Fruit fly (Drosophila melanogaster) whole organism, prepupa: ENCODE results near the gene CG31921.

ENCODE experiments used
- Blimp-1 ChIP-seq: fragments of 200-800 bp; sonication (Bioruptor generic); optimal IDR thresholded peaks from 3 replicates; lab custom pipeline; 2017; ENCODE audit warnings: missing biosample characterization, missing genetic modification characterization, mild to moderate bottlenecking, moderate library complexity, missing genetic modification reagents
- CG10631 ChIP-seq: fragments of 200-800 bp; sonication (Bioruptor generic); optimal IDR thresholded peaks from 2 replicates; lab custom pipeline; 2016; ENCODE audit warnings: missing biosample characterization, missing genetic modification characterization
- CG10669 ChIP-seq: fragments of 200-800 bp; sonication (Bioruptor generic); optimal IDR thresholded peaks from 3 replicates; lab custom pipeline; 2018; ENCODE audit warnings: missing biosample characterization, mild to moderate bottlenecking, missing genetic modification characterization, moderate library complexity
- CG11294 ChIP-seq: fragments of 200-800 bp; sonication (Bioruptor generic); IDR thresholded peaks from 2 replicates; pipeline ENCODE4 v1.3.6; 2022; ENCODE audit warnings: missing biosample characterization, missing genetic modification characterization
- CG11762 ChIP-seq: fragments of 200-800 bp; sonication (Bioruptor generic); optimal IDR thresholded peaks from 3 replicates; lab custom pipeline; 2016; ENCODE audit warnings: missing biosample characterization, missing genetic modification characterization; ENCODE audit not compliant: insufficient read depth
- CG11902 ChIP-seq: fragments of 200-800 bp; sonication (Bioruptor generic); optimal IDR thresholded peaks from 3 replicates; lab custom pipeline; 2016; ENCODE audit warnings: missing biosample characterization, missing genetic modification characterization
- CG15336 ChIP-seq: fragments of 200-800 bp; sonication (Bioruptor generic); IDR thresholded peaks from 2 replicates; pipeline ENCODE4 v1.3.6; 2022; ENCODE audit warnings: missing biosample characterization, missing genetic modification characterization
- CG1621 ChIP-seq: fragments of 200-800 bp; sonication (Bioruptor generic); optimal IDR thresholded peaks from 3 replicates; lab custom pipeline; 2018; ENCODE audit warnings: missing biosample characterization, mild to moderate bottlenecking, missing genetic modification characterization
- CG16779 ChIP-seq: fragments of 200-800 bp; sonication (Bioruptor generic); optimal IDR thresholded peaks from 3 replicates; lab custom pipeline; 2017; ENCODE audit warnings: missing biosample characterization, mild to moderate bottlenecking, missing genetic modification characterization
- CG3032 ChIP-seq: fragments of 200-800 bp; optimal IDR thresholded peaks from 2 replicates; lab custom pipeline; 2019; ENCODE audit warnings: missing biosample characterization, mild to moderate bottlenecking, missing genetic modification characterization, moderate library complexity
- CG32006 ChIP-seq: fragments of 200-800 bp; sonication (Bioruptor generic); optimal IDR thresholded peaks from 3 replicates; lab custom pipeline; 2017; ENCODE audit warnings: missing biosample characterization, mild to moderate bottlenecking, missing genetic modification characterization
- CG34406 ChIP-seq: fragments of 200-800 bp; sonication (Bioruptor generic); optimal IDR thresholded peaks from 3 replicates; lab custom pipeline; 2016; ENCODE audit warnings: missing biosample characterization, missing genetic modification characterization
- CG3919 ChIP-seq: fragments of 200-800 bp; sonication (Bioruptor generic); optimal IDR thresholded peaks from 3 replicates; lab custom pipeline; 2016; ENCODE audit warnings: missing biosample characterization, missing genetic modification characterization
- CG4318 ChIP-seq: fragments of 200-800 bp; sonication (Bioruptor generic); optimal IDR thresholded peaks from 3 replicates; lab custom pipeline; 2017; ENCODE audit warnings: missing biosample characterization, mild to moderate bottlenecking, missing genetic modification characterization
- CG6276 ChIP-seq: fragments of 200-800 bp; sonication (Bioruptor generic); optimal IDR thresholded peaks from 2 replicates; lab custom pipeline; 2017; ENCODE audit warnings: missing biosample characterization, mild to moderate bottlenecking, missing genetic modification characterization
- CG6792 ChIP-seq: fragments of 200-800 bp; sonication (Bioruptor generic); optimal IDR thresholded peaks from 3 replicates; lab custom pipeline; 2016; ENCODE audit warnings: missing biosample characterization, missing genetic modification characterization
- CG6808 ChIP-seq: fragments of 200-800 bp; sonication (Bioruptor generic); optimal IDR thresholded peaks from 3 replicates; lab custom pipeline; 2017; ENCODE audit warnings: missing biosample characterization, missing genetic modification characterization, mild to moderate bottlenecking, moderate library complexity, missing genetic modification reagents
- CG6854 ChIP-seq: fragments of 200-800 bp; sonication (Bioruptor generic); optimal IDR thresholded peaks from 2 replicates; lab custom pipeline; 2017; ENCODE audit warnings: missing biosample characterization, mild to moderate bottlenecking, missing genetic modification characterization
- CG7368 ChIP-seq: fragments of 200-800 bp; sonication (Bioruptor generic); optimal IDR thresholded peaks from 3 replicates; lab custom pipeline; 2016; ENCODE audit warnings: missing biosample characterization, missing genetic modification characterization
- CG8319 ChIP-seq: fragments of 200-800 bp; sonication (Bioruptor generic); optimal IDR thresholded peaks from 3 replicates; lab custom pipeline; 2016; ENCODE audit warnings: missing biosample characterization, missing genetic modification characterization
- CG8632 ChIP-seq: fragments of 200-800 bp; sonication (Bioruptor generic); optimal IDR thresholded peaks from 3 replicates; lab custom pipeline; 2016; ENCODE audit warnings: missing biosample characterization, missing genetic modification characterization
- CG9139 ChIP-seq: fragments of 200-800 bp; sonication (Bioruptor generic); optimal IDR thresholded peaks from 3 replicates; lab custom pipeline; 2017; ENCODE audit warnings: missing biosample characterization, mild to moderate bottlenecking, missing genetic modification characterization
- Eip75B ChIP-seq: fragments of 200-800 bp; sonication (Bioruptor generic); optimal IDR thresholded peaks from 3 replicates; lab custom pipeline; 2016; ENCODE audit warnings: missing biosample characterization, missing genetic modification characterization
- Eip78C ChIP-seq: fragments of 200-800 bp; sonication (Bioruptor generic); peaks from one replicate; lab custom pipeline; 2016; ENCODE audit warnings: missing biosample characterization, missing genetic modification characterization
- Eip93F ChIP-seq: fragments of 200-800 bp; sonication (Bioruptor generic); optimal IDR thresholded peaks from 2 replicates; lab custom pipeline; 2016; ENCODE audit warnings: missing biosample characterization, mild to moderate bottlenecking, missing genetic modification characterization
- Ets21C ChIP-seq: fragments of 200-800 bp; sonication (Bioruptor generic); optimal IDR thresholded peaks from 3 replicates; lab custom pipeline; 2016; ENCODE audit warnings: missing biosample characterization, missing genetic modification characterization
- Ets96B ChIP-seq: fragments of 200-800 bp; optimal IDR thresholded peaks from 2 replicates; lab custom pipeline; 2019; ENCODE audit warnings: missing biosample characterization, mild to moderate bottlenecking, missing genetic modification characterization, moderate library complexity
- Gug ChIP-seq: fragments of 200-800 bp; sonication (Bioruptor generic); IDR thresholded peaks from 2 replicates; pipeline ENCODE4 v1.3.6; 2022; ENCODE audit warnings: missing biosample characterization, missing genetic modification characterization
- Hr38 ChIP-seq: sonication (Bioruptor generic); optimal IDR thresholded peaks from 2 replicates; lab custom pipeline; 2016; ENCODE audit warnings: missing biosample characterization, missing genetic modification characterization
- Hr4 ChIP-seq: fragments of 200-800 bp; sonication (Bioruptor generic); optimal IDR thresholded peaks from 3 replicates; lab custom pipeline; 2016; ENCODE audit warnings: missing biosample characterization, missing genetic modification characterization
- Lpt ChIP-seq: fragments of 200-800 bp; sonication (Bioruptor generic); optimal IDR thresholded peaks from 3 replicates; lab custom pipeline; 2016; ENCODE audit warnings: missing biosample characterization, missing genetic modification characterization
- Met ChIP-seq: fragments of 200-800 bp; sonication (Bioruptor generic); optimal IDR thresholded peaks from 3 replicates; lab custom pipeline; 2016; ENCODE audit warnings: missing biosample characterization, missing genetic modification characterization
- OdsH ChIP-seq: fragments of 200-800 bp; sonication (Bioruptor generic); optimal IDR thresholded peaks from 3 replicates; lab custom pipeline; 2016; ENCODE audit warnings: missing biosample characterization, missing genetic modification characterization
- Smox ChIP-seq: fragments of 200-800 bp; sonication (Bioruptor generic); optimal IDR thresholded peaks from 3 replicates; lab custom pipeline; 2016; ENCODE audit warnings: missing biosample characterization, missing genetic modification characterization
- Sox102F ChIP-seq: fragments of 200-800 bp; sonication (Bioruptor generic); optimal IDR thresholded peaks from 2 replicates; lab custom pipeline; 2016; ENCODE audit warnings: missing biosample characterization, mild to moderate bottlenecking, missing genetic modification characterization
- Sox15 ChIP-seq: fragments of 200-800 bp; sonication (Bioruptor generic); optimal IDR thresholded peaks from 3 replicates; lab custom pipeline; 2016; ENCODE audit warnings: missing biosample characterization, missing genetic modification characterization
- achi ChIP-seq: fragments of 200-800 bp; sonication (Bioruptor generic); optimal IDR thresholded peaks from 3 replicates; lab custom pipeline; 2016; ENCODE audit warnings: missing biosample characterization, missing genetic modification characterization
- acj6 ChIP-seq: fragments of 200-800 bp; sonication (Bioruptor generic); optimal IDR thresholded peaks from 3 replicates; lab custom pipeline; 2016; ENCODE audit warnings: missing biosample characterization, missing genetic modification characterization
- cyc ChIP-seq: fragments of 200-800 bp; sonication (Bioruptor generic); optimal IDR thresholded peaks from 3 replicates; lab custom pipeline; 2016; ENCODE audit warnings: missing biosample characterization, missing genetic modification characterization
- dac ChIP-seq: fragments of 200-800 bp; sonication (Bioruptor generic); optimal IDR thresholded peaks from 2 replicates; lab custom pipeline; 2017; ENCODE audit warnings: missing biosample characterization, mild to moderate bottlenecking, missing genetic modification characterization
- dsx ChIP-seq: fragments of 200-800 bp; optimal IDR thresholded peaks from 3 replicates; lab custom pipeline; 2019; ENCODE audit warnings: missing biosample characterization, mild to moderate bottlenecking, missing genetic modification characterization, moderate library complexity; ENCODE audit not compliant: poor library complexity, severe bottlenecking
- eg ChIP-seq: fragments of 200-800 bp; sonication (Bioruptor generic); IDR thresholded peaks from 3 replicates; pipeline ENCODE4 v1.3.6; 2022; ENCODE audit warnings: missing biosample characterization, missing genetic modification characterization
- esn ChIP-seq: fragments of 200-800 bp; sonication (Bioruptor generic); optimal IDR thresholded peaks from 2 replicates; lab custom pipeline; 2016; ENCODE audit warnings: missing biosample characterization, mild to moderate bottlenecking, missing genetic modification characterization, moderate library complexity
- fd59A ChIP-seq: fragments of 200-800 bp; sonication (Bioruptor generic); optimal IDR thresholded peaks from 2 replicates; lab custom pipeline; 2017; ENCODE audit warnings: missing biosample characterization, mild to moderate bottlenecking, missing genetic modification characterization, missing genetic modification reagents
- fd85E ChIP-seq: fragments of 200-800 bp; sonication (Bioruptor generic); optimal IDR thresholded peaks from 3 replicates; lab custom pipeline; 2016; ENCODE audit warnings: missing biosample characterization, missing genetic modification characterization
- fkh ChIP-seq: fragments of 200-800 bp; sonication (Bioruptor generic); optimal IDR thresholded peaks from 3 replicates; lab custom pipeline; 2017; ENCODE audit warnings: missing biosample characterization, mild to moderate bottlenecking, missing genetic modification characterization, moderate library complexity
- pdm3 ChIP-seq: fragments of 200-800 bp; sonication (Bioruptor generic); optimal IDR thresholded peaks from 3 replicates; lab custom pipeline; 2016; ENCODE audit warnings: missing biosample characterization, missing genetic modification characterization
- salr ChIP-seq, 2 experiments: fragments of 200-800 bp; sonication (Bioruptor generic); optimal IDR thresholded peaks; 3 replicates each; lab custom pipeline; 2016 to 2018; ENCODE audit warnings: missing biosample characterization in 2 of 2, missing genetic modification characterization in 2 of 2, mild to moderate bottlenecking in 1 of 2
- spab ChIP-seq: fragments of 200-800 bp; sonication (Bioruptor generic); optimal IDR thresholded peaks from 2 replicates; lab custom pipeline; 2017; ENCODE audit warnings: missing biosample characterization, mild to moderate bottlenecking, missing genetic modification characterization, missing genetic modification reagents
- ss ChIP-seq, 2 experiments: fragments of 200-800 bp; sonication (Bioruptor generic); optimal IDR thresholded peaks; 2 replicates in 1 of 2; 3 replicates in 1 of 2; lab custom pipeline; 2017 to 2018; ENCODE audit warnings: mild to moderate bottlenecking in 2 of 2, missing biosample characterization in 2 of 2, missing genetic modification characterization in 2 of 2, moderate library complexity in 1 of 2
- svp ChIP-seq: fragments of 200-800 bp; sonication (Bioruptor generic); peaks from one replicate; lab custom pipeline; 2016; ENCODE audit warnings: missing biosample characterization, missing genetic modification characterization
- topi ChIP-seq: fragments of 200-800 bp; sonication (Bioruptor generic); optimal IDR thresholded peaks from 3 replicates; lab custom pipeline; 2016; ENCODE audit warnings: missing biosample characterization, missing genetic modification characterization
- vri ChIP-seq: fragments of 200-800 bp; sonication (Bioruptor generic); optimal IDR thresholded peaks from 3 replicates; lab custom pipeline; 2016; ENCODE audit warnings: missing biosample characterization, mild to moderate bottlenecking, missing genetic modification characterization

CG31921 gene

dm6 chr2L:305646-306045, 26.5 kb downstream of the CG31921 start, which contains the start of gene Plc21C:
TSS of gene Plc21C (plus strand) at chr2L:305935.
- TF ChIP-seq eg (GFP tag; lab: Robert Waterston, UW) (no peak), CG10669 (GFP tag; lab: Kevin White, UChicago) (no peak), Hr38 (GFP tag; lab: Kevin White, UChicago) (no peak), CG6808 (peak; percentile 91), CG15336 (GFP tag; lab: Robert Waterston, UW) (no peak), achi (GFP tag; lab: Kevin White, UChicago) (no peak), CG6276 (GFP tag; lab: Kevin White, UChicago) (no peak), dsx (GFP tag; lab: Kevin White, UChicago) (peak; percentile 29), Ets21C (GFP tag; lab: Kevin White, UChicago) (peak; percentile 47), Met (peak; percentile 4), CG4318 (GFP tag; lab: Kevin White, UChicago) (no peak), CG1621 (tag; lab: Kevin White, UChicago) (no peak), fd59A (no peak), CG6854 (GFP tag; lab: Kevin White, UChicago) (no peak), Gug (no peak), CG34406 (GFP tag; lab: Kevin White, UChicago) (no peak), CG6792 (GFP tag; lab: Kevin White, UChicago) (no peak), Eip93F (GFP tag; lab: Kevin White, UChicago) (peak; percentile 45), CG16779 (peak; percentile 34), CG8319 (GFP tag; lab: Kevin White, UChicago) (no peak), CG3032 (tag; lab: Kevin White, UChicago) (peak; percentile 32), CG10631 (GFP tag; lab: Kevin White, UChicago) (peak; percentile 34), CG11762 (GFP tag; lab: Kevin White, UChicago) (no peak), spab (GFP tag; lab: Kevin White, UChicago) (no peak), salr (GFP tag; optimal IDR thresholded peaks at IDR 0.05; lab: Kevin White, UChicago) (no peak), ss (GFP tag; optimal IDR thresholded peaks at IDR 0.05; lab: Kevin White, UChicago) (no peak), CG7368 (GFP tag; lab: Kevin White, UChicago) (no peak), Eip78C (GFP tag; lab: Kevin White, UChicago) (peak; percentile 77), esn (GFP tag; lab: Kevin White, UChicago) (peak; percentile 51), OdsH (GFP tag; lab: Kevin White, UChicago) (peak; percentile 29), acj6 (GFP tag; lab: Kevin White, UChicago) (peak; percentile 39), CG11294 (GFP tag; lab: Robert Waterston, UW) (no peak), CG11902 (GFP tag; lab: Kevin White, UChicago) (peak; percentile 2), Eip75B (GFP tag; lab: Kevin White, UChicago) (peak; percentile 57), Sox102F (GFP tag; lab: Kevin White, UChicago) (peak; percentile 33), CG8632 (GFP tag; lab: Kevin White, UChicago) (no peak), CG32006 (no peak), Lpt (GFP tag; lab: Kevin White, UChicago) (no peak), Ets96B (tag; lab: Kevin White, UChicago) (peak; percentile 2), pdm3 (GFP tag; lab: Kevin White, UChicago) (no peak), svp (GFP tag; lab: Kevin White, UChicago) (peak; percentile 76), dac (no peak), vri (no peak), CG3919 (GFP tag; lab: Kevin White, UChicago) (peak; percentile 37), cyc (peak; percentile 41), Blimp-1 (GFP tag; lab: Kevin White, UChicago) (no peak), Hr4 (GFP tag; lab: Kevin White, UChicago) (peak; percentile 40), Smox (GFP tag; lab: Kevin White, UChicago) (peak; percentile 43), topi (GFP tag; lab: Kevin White, UChicago) (peak; percentile 39), CG9139 (GFP tag; lab: Kevin White, UChicago) (no peak), fd85E (no peak), fkh (GFP tag; lab: Kevin White, UChicago) (no peak), Sox15 (GFP tag; lab: Kevin White, UChicago) (peak; percentile 2)
